Fruit fly (Drosophila melanogaster) whole organism, embryonic: ENCODE measurements around the gene CG42592.

Source experiments
- Ada2b ChIP-seq: fragments of 200-800 bp; sonication (Bioruptor generic); IDR thresholded peaks from 2 replicates; pipeline ENCODE4 v1.3.6; 2022; ENCODE audit warnings: missing biosample characterization, missing genetic modification characterization
- Bdp1 ChIP-seq: fragments of 200-800 bp; sonication (Bioruptor generic); optimal IDR thresholded peaks from 3 replicates; lab custom pipeline; 2016; ENCODE audit warnings: missing biosample characterization, missing genetic modification characterization
- Bgb ChIP-seq: fragments of 200-800 bp; sonication (Bioruptor generic); IDR thresholded peaks from 2 replicates; pipeline ENCODE4 v1.3.6; 2022; ENCODE audit warnings: missing biosample characterization, missing genetic modification characterization; ENCODE audit not compliant: partially characterized antibody
- CG11723 ChIP-seq: fragments of 200-800 bp; sonication (Bioruptor generic); optimal IDR thresholded peaks from 2 replicates; lab custom pipeline; 2017; ENCODE audit warnings: missing biosample characterization, mild to moderate bottlenecking, missing genetic modification characterization
- CG13296 ChIP-seq: fragments of 200-800 bp; sonication (Bioruptor generic); optimal IDR thresholded peaks from 3 replicates; lab custom pipeline; 2018; ENCODE audit warnings: missing biosample characterization, mild to moderate bottlenecking, missing genetic modification characterization
- CG13424 ChIP-seq: fragments of 200-800 bp; sonication (Bioruptor generic); optimal IDR thresholded peaks from 2 replicates; lab custom pipeline; 2019; ENCODE audit warnings: missing biosample characterization, mild to moderate bottlenecking, missing genetic modification characterization, moderate library complexity
- CG14860 ChIP-seq: fragments of 200-800 bp; sonication (Bioruptor generic); IDR thresholded peaks from 3 replicates; pipeline ENCODE4 v1.3.6; 2022; ENCODE audit warnings: missing biosample characterization, missing genetic modification characterization; ENCODE audit not compliant: partially characterized antibody
- CG1529 ChIP-seq: fragments of 200-800 bp; sonication (Bioruptor generic); optimal IDR thresholded peaks from 3 replicates; lab custom pipeline; 2018; ENCODE audit warnings: missing biosample characterization, missing genetic modification characterization
- CG16779 ChIP-seq: fragments of 200-800 bp; sonication (Bioruptor generic); IDR thresholded peaks from 2 replicates; pipeline ENCODE4 v1.3.6; 2022; ENCODE audit warnings: missing biosample characterization, missing genetic modification characterization
- CG17361 ChIP-seq: fragments of 200-800 bp; sonication (Bioruptor generic); IDR thresholded peaks from 3 replicates; pipeline ENCODE4 v1.3.6; 2022; ENCODE audit warnings: missing biosample characterization, missing genetic modification characterization
- CG18619 ChIP-seq: fragments of 200-800 bp; sonication (Bioruptor generic); optimal IDR thresholded peaks from 3 replicates; lab custom pipeline; 2017; ENCODE audit warnings: missing biosample characterization, mild to moderate bottlenecking, missing genetic modification characterization
- CG2116 ChIP-seq: fragments of 200-800 bp; sonication (Bioruptor generic); optimal IDR thresholded peaks from 3 replicates; lab custom pipeline; 2018; ENCODE audit warnings: missing biosample characterization, mild to moderate bottlenecking, missing genetic modification characterization
- CG31224 ChIP-seq: fragments of 200-800 bp; sonication (Bioruptor generic); IDR thresholded peaks from 2 replicates; pipeline ENCODE4 v1.3.6; 2022; ENCODE audit warnings: missing biosample characterization, missing genetic modification characterization
- CG32772 ChIP-seq: fragments of 200-800 bp; sonication (Bioruptor generic); IDR thresholded peaks from 2 replicates; pipeline ENCODE4 v1.3.6; 2022; ENCODE audit warnings: missing biosample characterization, missing genetic modification characterization
- CG34376 ChIP-seq: fragments of 200-800 bp; sonication (Bioruptor generic); optimal IDR thresholded peaks from 2 replicates; lab custom pipeline; 2018; ENCODE audit warnings: missing biosample characterization, mild to moderate bottlenecking, missing genetic modification characterization
- CG3838 ChIP-seq: fragments of 200-800 bp; sonication (Bioruptor generic); optimal IDR thresholded peaks from 3 replicates; lab custom pipeline; 2016; ENCODE audit warnings: missing biosample characterization, missing genetic modification characterization
- CG3995 ChIP-seq: fragments of 200-800 bp; sonication (Bioruptor generic); optimal IDR thresholded peaks from 3 replicates; lab custom pipeline; 2016; ENCODE audit warnings: missing biosample characterization, missing genetic modification characterization
- CG4424 ChIP-seq: fragments of 200-800 bp; sonication (Bioruptor generic); optimal IDR thresholded peaks from 3 replicates; lab custom pipeline; 2016; ENCODE audit warnings: missing biosample characterization, missing genetic modification characterization
- CG6813 ChIP-seq: fragments of 200-800 bp; sonication (Bioruptor generic); optimal IDR thresholded peaks from 2 replicates; lab custom pipeline; 2017; ENCODE audit warnings: missing biosample characterization, missing genetic modification characterization, mild to moderate bottlenecking, moderate library complexity, missing genetic modification reagents
- CG7556 ChIP-seq: fragments of 200-800 bp; sonication (Bioruptor generic); optimal IDR thresholded peaks from 2 replicates; lab custom pipeline; 2017; ENCODE audit warnings: missing biosample characterization, mild to moderate bottlenecking, missing genetic modification characterization
- CG7745 ChIP-seq: fragments of 200-800 bp; sonication (Bioruptor generic); optimal IDR thresholded peaks from 2 replicates; lab custom pipeline; 2018; ENCODE audit warnings: missing biosample characterization, mild to moderate bottlenecking, missing genetic modification characterization, moderate library complexity
- CG8944 ChIP-seq: fragments of 200-800 bp; sonication (Bioruptor generic); optimal IDR thresholded peaks from 3 replicates; lab custom pipeline; 2016; ENCODE audit warnings: missing biosample characterization, missing genetic modification characterization
- D19B ChIP-seq: fragments of 200-800 bp; sonication (Bioruptor generic); optimal IDR thresholded peaks from 2 replicates; lab custom pipeline; 2017; ENCODE audit warnings: missing biosample characterization, mild to moderate bottlenecking, missing genetic modification characterization
- Doc2 ChIP-seq: fragments of 200-800 bp; sonication (Bioruptor generic); IDR thresholded peaks from 2 replicates; pipeline ENCODE4 v1.3.6; 2022; ENCODE audit warnings: missing biosample characterization, missing genetic modification characterization
- E2f1 ChIP-seq: fragments of 200-800 bp; sonication (Bioruptor generic); IDR thresholded peaks from 2 replicates; pipeline ENCODE4 v1.3.6; 2022; ENCODE audit warnings: missing biosample characterization, missing genetic modification characterization
- Gug ChIP-seq: fragments of 200-800 bp; sonication (Bioruptor generic); IDR thresholded peaks from 4 replicates; pipeline ENCODE4 v1.3.6; 2022; ENCODE audit warnings: missing biosample characterization, missing genetic modification characterization
- Kr ChIP-seq: fragments of 200-800 bp; sonication (Bioruptor generic); optimal IDR thresholded peaks from 2 replicates; lab custom pipeline; 2017; ENCODE audit warnings: missing biosample characterization, mild to moderate bottlenecking, missing genetic modification characterization
- Meics ChIP-seq: fragments of 200-800 bp; sonication (Bioruptor generic); optimal IDR thresholded peaks from 2 replicates; lab custom pipeline; 2017; ENCODE audit warnings: missing biosample characterization, mild to moderate bottlenecking, missing genetic modification characterization
- Mes4 ChIP-seq: fragments of 200-800 bp; sonication (Bioruptor generic); optimal IDR thresholded peaks from 2 replicates; lab custom pipeline; 2016; ENCODE audit warnings: missing biosample characterization, missing genetic modification characterization
- NFAT ChIP-seq: fragments of 200-800 bp; sonication (Bioruptor generic); IDR thresholded peaks from 2 replicates; pipeline ENCODE4 v1.3.6; 2022; ENCODE audit warnings: missing biosample characterization, missing genetic modification characterization
- Opbp ChIP-seq: fragments of 200-800 bp; sonication (Bioruptor generic); IDR thresholded peaks from 3 replicates; pipeline ENCODE4 v1.3.6; 2022; ENCODE audit warnings: missing biosample characterization, missing genetic modification characterization; ENCODE audit not compliant: partially characterized antibody
- Six4 ChIP-seq: fragments of 200-800 bp; sonication (Bioruptor generic); optimal IDR thresholded peaks from 2 replicates; lab custom pipeline; 2016; ENCODE audit warnings: missing biosample characterization, missing genetic modification characterization
- Ssrp ChIP-seq: fragments of 200-800 bp; sonication (Bioruptor generic); optimal IDR thresholded peaks from 2 replicates; lab custom pipeline; 2018; ENCODE audit warnings: missing biosample characterization, mild to moderate bottlenecking, missing genetic modification characterization, moderate library complexity
- Xbp1 ChIP-seq: fragments of 200-800 bp; sonication (Bioruptor generic); optimal IDR thresholded peaks from 3 replicates; lab custom pipeline; 2016; ENCODE audit warnings: missing biosample characterization, mild to moderate bottlenecking, missing genetic modification characterization
- abd-A ChIP-seq: fragments of 200-800 bp; sonication (Bioruptor generic); optimal IDR thresholded peaks from 3 replicates; lab custom pipeline; 2019; ENCODE audit warnings: missing biosample characterization, mild to moderate bottlenecking, missing genetic modification characterization, moderate library complexity
- bsh ChIP-seq, 2 experiments: fragments of 200-800 bp; sonication (Bioruptor generic); optimal IDR thresholded peaks; 2 replicates each; lab custom pipeline; 2017 to 2018; ENCODE audit warnings: mild to moderate bottlenecking in 2 of 2, missing biosample characterization in 2 of 2, missing genetic modification characterization in 2 of 2, moderate library complexity in 1 of 2
- chm ChIP-seq: fragments of 200-800 bp; sonication (Bioruptor generic); IDR thresholded peaks from 2 replicates; pipeline ENCODE4 v1.3.6; 2022; ENCODE audit warnings: missing biosample characterization, missing genetic modification characterization
- da ChIP-seq: fragments of 200-800 bp; sonication (Bioruptor generic); optimal IDR thresholded peaks from 2 replicates; lab custom pipeline; 2016; ENCODE audit warnings: missing biosample characterization, missing genetic modification characterization
- esg ChIP-seq: fragments of 200-800 bp; sonication (Bioruptor generic); conservative IDR thresholded peaks from 2 replicates; pipeline ENCODE4 v1.3.6; 2022; ENCODE audit warnings: missing biosample characterization, missing genetic modification characterization
- eyg ChIP-seq: fragments of 200-800 bp; sonication (Bioruptor generic); optimal IDR thresholded peaks from 3 replicates; lab custom pipeline; 2016; ENCODE audit warnings: missing biosample characterization, missing genetic modification characterization
- grau ChIP-seq: fragments of 200-800 bp; optimal IDR thresholded peaks from 3 replicates; lab custom pipeline; 2019; ENCODE audit warnings: missing biosample characterization, mild to moderate bottlenecking, missing genetic modification characterization, moderate library complexity
- gro ChIP-seq: fragments of 200-800 bp; sonication (Bioruptor generic); optimal IDR thresholded peaks from 2 replicates; lab custom pipeline; 2016; ENCODE audit warnings: missing biosample characterization, missing genetic modification characterization
- h ChIP-seq: fragments of >200 bp; optimal IDR thresholded peaks from 2 replicates; lab custom pipeline; 2017
- hbn ChIP-seq: fragments of 200-800 bp; sonication (Bioruptor generic); IDR thresholded peaks from 2 replicates; pipeline ENCODE4 v1.3.6; 2022; ENCODE audit warnings: missing biosample characterization, missing genetic modification characterization; ENCODE audit not compliant: partially characterized antibody
- lbe ChIP-seq: fragments of 200-800 bp; sonication (Bioruptor generic); optimal IDR thresholded peaks from 2 replicates; lab custom pipeline; 2016; ENCODE audit warnings: missing biosample characterization, mild to moderate bottlenecking, missing genetic modification characterization
- org-1 ChIP-seq: fragments of 200-800 bp; sonication (Bioruptor generic); optimal IDR thresholded peaks from 2 replicates; lab custom pipeline; 2017; ENCODE audit warnings: missing biosample characterization, missing genetic modification characterization
- salm ChIP-seq: fragments of 200-800 bp; sonication (Bioruptor generic); optimal IDR thresholded peaks from 2 replicates; lab custom pipeline; 2018; ENCODE audit warnings: missing biosample characterization, mild to moderate bottlenecking, missing genetic modification characterization
- sens ChIP-seq: fragments of 200-800 bp; sonication (Bioruptor generic); peaks from one replicate; lab custom pipeline; 2016; ENCODE audit warnings: missing biosample characterization, missing genetic modification characterization
- sna ChIP-seq: fragments of 200-800 bp; sonication (Bioruptor generic); IDR thresholded peaks from 2 replicates; pipeline ENCODE4 v1.3.6; 2022; ENCODE audit warnings: missing biosample characterization, missing genetic modification characterization; ENCODE audit not compliant: partially characterized antibody
- stc ChIP-seq: fragments of 200-800 bp; sonication (Bioruptor generic); IDR thresholded peaks from 2 replicates; pipeline ENCODE4 v1.3.6; 2022; ENCODE audit warnings: missing biosample characterization, missing genetic modification characterization
- wek ChIP-seq: fragments of 200-800 bp; sonication (Bioruptor generic); optimal IDR thresholded peaks from 3 replicates; lab custom pipeline; 2018; ENCODE audit warnings: missing biosample characterization, mild to moderate bottlenecking, missing genetic modification characterization, moderate library complexity

CG42592 gene

dm6 chr3R:29859763-29860162 is 23.7 kb upstream of the CG42592 start:
- TF ChIP-seq Bdp1 (no peak), CG7745 (no peak), da (no peak), Doc2 (GFP tag; lab: Robert Waterston, UW) (no peak), CG7556 (peak; percentile 13), CG2116 (peak; percentile 54), salm (tag; lab: Kevin White, UChicago) (no peak), CG13424 (tag; lab: Kevin White, UChicago) (peak; percentile 50), CG14860 (no peak), Ada2b (GFP tag; lab: Robert Waterston, UW) (no peak), CG17361 (GFP tag; lab: Robert Waterston, UW) (peak; percentile 52; the same call in 1 of the 3 replicates), Kr (no peak), h (lab: Kevin White, UChicago) (no peak), Meics (GFP tag; lab: Kevin White, UChicago) (peak; percentile 66), sna (0 out of 2 replicates have a peak, but pooled peaks have one; percentile 49), CG6813 (GFP tag; lab: Kevin White, UChicago) (peak; percentile 30), chm (GFP tag; lab: Robert Waterston, UW) (peak; percentile 79), Gug (peak; percentile 38; the same call in 1 of the 4 replicates), stc (GFP tag; lab: Robert Waterston, UW) (no peak), sens (GFP tag; lab: Kevin White, UChicago) (peak; percentile 94), gro (GFP tag; lab: Kevin White, UChicago) (peak; percentile 10), CG11723 (GFP tag; lab: Kevin White, UChicago) (no peak), esg (no peak), Mes4 (GFP tag; lab: Kevin White, UChicago) (no peak), CG13296 (GFP tag; lab: Kevin White, UChicago) (peak; percentile 73), CG3838 (GFP tag; lab: Kevin White, UChicago) (no peak), Ssrp (peak; percentile 35), CG8944 (GFP tag; lab: Kevin White, UChicago) (no peak), lbe (GFP tag; lab: Kevin White, UChicago) (peak; percentile 45), grau (tag; lab: Kevin White, UChicago) (peak; percentile 95), E2f1 (GFP tag; lab: Robert Waterston, UW) (0 out of 2 replicates have a peak, but pooled peaks have one; percentile 35), NFAT (GFP tag; lab: Robert Waterston, UW) (no peak), CG16779 (GFP tag; lab: Robert Waterston, UW) (no peak), hbn (GFP tag; lab: Robert Waterston, UW) (no peak), eyg (no peak), CG1529 (GFP tag; lab: Kevin White, UChicago) (no peak), CG34376 (GFP tag; lab: Kevin White, UChicago) (peak; percentile 64), wek (GFP tag; lab: Kevin White, UChicago) (peak; percentile 34), org-1 (no peak), Bgb (peak; percentile 58), CG31224 (GFP tag; lab: Robert Waterston, UW) (0 out of 2 replicates have a peak, but pooled peaks have one; percentile 34), CG18619 (GFP tag; lab: Kevin White, UChicago) (peak; percentile 16), Opbp (GFP tag; lab: Robert Waterston, UW) (0 out of 3 replicates have a peak, but pooled peaks have one; percentile 27), Six4 (peak; percentile 8), Xbp1 (peak; percentile 59), CG4424 (GFP tag; lab: Kevin White, UChicago) (peak; percentile 27), CG3995 (GFP tag; lab: Kevin White, UChicago) (no peak), bsh (GFP tag; optimal IDR thresholded peaks at IDR 0.05; lab: Kevin White, UChicago) (peak in 1 of 2 experiments; percentile 24), CG32772 (GFP tag; lab: Robert Waterston, UW) (no peak), D19B (GFP tag; lab: Kevin White, UChicago) (no peak), abd-A (tag; lab: Kevin White, UChicago) (no peak)
